Fruit fly (Drosophila melanogaster) whole organism, embryonic: ENCODE data around the gene nAChRalpha3.
A peak's percentile ranks its signal among the peaks of the same experiment; 100 is the strongest.

ENCODE experiments used
- Adf1 ChIP-seq: fragments of 200-800 bp; sonication (Bioruptor generic); IDR thresholded peaks from 2 replicates; pipeline ENCODE4 v1.3.6; 2022; ENCODE audit warnings: missing biosample characterization, missing genetic modification characterization
- B-H2 ChIP-seq: fragments of 200-800 bp; sonication (Bioruptor generic); optimal IDR thresholded peaks from 2 replicates; lab custom pipeline; 2018; ENCODE audit warnings: missing biosample characterization, mild to moderate bottlenecking, missing genetic modification characterization
- Bteb2 ChIP-seq: fragments of 200-800 bp; sonication (Bioruptor generic); optimal IDR thresholded peaks from 2 replicates; lab custom pipeline; 2016; ENCODE audit warnings: missing biosample characterization, missing genetic modification characterization
- C15 ChIP-seq: fragments of 200-800 bp; sonication (Bioruptor generic); IDR thresholded peaks from 3 replicates; pipeline ENCODE4 v1.3.6; 2022; ENCODE audit warnings: missing biosample characterization, missing genetic modification characterization
- CG10462 ChIP-seq: fragments of 200-800 bp; sonication (Bioruptor generic); optimal IDR thresholded peaks from 2 replicates; lab custom pipeline; 2016; ENCODE audit warnings: missing biosample characterization, missing genetic modification characterization
- CG11085 ChIP-seq: fragments of 200-800 bp; sonication (Bioruptor generic); IDR thresholded peaks from 2 replicates; pipeline ENCODE4 v1.3.6; 2022; ENCODE audit warnings: missing biosample characterization, missing genetic modification characterization
- CG11696 ChIP-seq: fragments of 200-800 bp; sonication (Bioruptor generic); IDR thresholded peaks from 2 replicates; pipeline ENCODE4 v1.3.6; 2022; ENCODE audit warnings: missing biosample characterization, missing genetic modification characterization
- CG12942 ChIP-seq: fragments of 200-800 bp; sonication (Bioruptor generic); optimal IDR thresholded peaks from 3 replicates; lab custom pipeline; 2016; ENCODE audit warnings: missing biosample characterization, missing genetic modification characterization
- CG13624 ChIP-seq: fragments of 200-800 bp; sonication (Bioruptor generic); optimal IDR thresholded peaks from 2 replicates; lab custom pipeline; 2016; ENCODE audit warnings: missing biosample characterization, missing genetic modification characterization
- CG17568 ChIP-seq: fragments of 200-800 bp; sonication (Bioruptor generic); optimal IDR thresholded peaks from 2 replicates; lab custom pipeline; 2018; ENCODE audit warnings: missing biosample characterization, mild to moderate bottlenecking, missing genetic modification characterization, moderate library complexity
- CG2678 ChIP-seq: fragments of 200-800 bp; sonication (Bioruptor generic); optimal IDR thresholded peaks from 3 replicates; lab custom pipeline; 2019; ENCODE audit warnings: missing biosample characterization, mild to moderate bottlenecking, missing genetic modification characterization, moderate library complexity
- CG30403 ChIP-seq: fragments of 200-800 bp; sonication (Bioruptor generic); optimal IDR thresholded peaks from 3 replicates; lab custom pipeline; 2016; ENCODE audit warnings: missing biosample characterization, missing genetic modification characterization
- CG32532 ChIP-seq: fragments of 200-800 bp; sonication (Bioruptor generic); IDR thresholded peaks from 2 replicates; pipeline ENCODE4 v1.3.6; 2022; ENCODE audit warnings: missing biosample characterization, missing genetic modification characterization
- CG34422 ChIP-seq: fragments of 200-800 bp; sonication (Bioruptor generic); IDR thresholded peaks from 3 replicates; pipeline ENCODE4 v1.3.6; 2022; ENCODE audit warnings: missing biosample characterization, missing genetic modification characterization
- CG5245 ChIP-seq: fragments of 200-800 bp; sonication (Bioruptor generic); optimal IDR thresholded peaks from 3 replicates; lab custom pipeline; 2016; ENCODE audit warnings: missing biosample characterization, missing genetic modification characterization
- CG7271 ChIP-seq: fragments of 200-800 bp; sonication (Bioruptor generic); optimal IDR thresholded peaks from 2 replicates; lab custom pipeline; 2018; ENCODE audit warnings: missing biosample characterization, mild to moderate bottlenecking, missing genetic modification characterization, moderate library complexity
- CG7987 ChIP-seq: fragments of 200-800 bp; sonication (Bioruptor generic); optimal IDR thresholded peaks from 2 replicates; lab custom pipeline; 2018; ENCODE audit warnings: missing biosample characterization, mild to moderate bottlenecking, missing genetic modification characterization, moderate library complexity
- CG8765 ChIP-seq: fragments of 200-800 bp; sonication (Bioruptor generic); IDR thresholded peaks from 2 replicates; pipeline ENCODE4 v1.3.6; 2022; ENCODE audit warnings: missing biosample characterization, missing genetic modification characterization
- Dek ChIP-seq: fragments of 200-800 bp; sonication (Bioruptor generic); optimal IDR thresholded peaks from 3 replicates; lab custom pipeline; 2019; ENCODE audit warnings: missing biosample characterization, mild to moderate bottlenecking, missing genetic modification characterization, moderate library complexity
- Dip3 ChIP-seq: fragments of 200-800 bp; sonication (Bioruptor generic); optimal IDR thresholded peaks from 3 replicates; lab custom pipeline; 2016; ENCODE audit warnings: missing biosample characterization, missing genetic modification characterization
- Dp ChIP-seq: fragments of 200-800 bp; sonication (Bioruptor generic); optimal IDR thresholded peaks from 2 replicates; lab custom pipeline; 2018; ENCODE audit warnings: missing biosample characterization, mild to moderate bottlenecking, missing genetic modification characterization, moderate library complexity
- Fer3 ChIP-seq: fragments of 200-800 bp; sonication (Bioruptor generic); optimal IDR thresholded peaks from 2 replicates; lab custom pipeline; 2018; ENCODE audit warnings: missing biosample characterization, mild to moderate bottlenecking, missing genetic modification characterization, moderate library complexity
- Gsc ChIP-seq: fragments of 200-800 bp; sonication (Bioruptor generic); IDR thresholded peaks from 2 replicates; pipeline ENCODE4 v1.3.6; 2022; ENCODE audit warnings: missing biosample characterization, missing genetic modification characterization
- HLH54F ChIP-seq: fragments of 200-800 bp; sonication (Bioruptor generic); optimal IDR thresholded peaks from 3 replicates; lab custom pipeline; 2016; ENCODE audit warnings: missing biosample characterization, missing genetic modification characterization
- HmgZ ChIP-seq: fragments of 200-800 bp; sonication (Bioruptor generic); optimal IDR thresholded peaks from 2 replicates; lab custom pipeline; 2018; ENCODE audit warnings: missing biosample characterization, mild to moderate bottlenecking, missing genetic modification characterization
- Jarid2 ChIP-seq: fragments of 200-800 bp; sonication (Bioruptor generic); optimal IDR thresholded peaks from 3 replicates; lab custom pipeline; 2017; ENCODE audit warnings: mild to moderate bottlenecking, missing biosample characterization, missing genetic modification reagents, missing genetic modification characterization
- Meics ChIP-seq: fragments of 200-800 bp; sonication (Bioruptor generic); optimal IDR thresholded peaks from 2 replicates; lab custom pipeline; 2017; ENCODE audit warnings: missing biosample characterization, mild to moderate bottlenecking, missing genetic modification characterization
- NC2β ChIP-seq: fragments of 200-800 bp; sonication (Bioruptor generic); optimal IDR thresholded peaks from 2 replicates; lab custom pipeline; 2016; ENCODE audit warnings: missing biosample characterization, missing genetic modification characterization
- NK7.1 ChIP-seq: fragments of 200-800 bp; sonication (Bioruptor generic); optimal IDR thresholded peaks from 3 replicates; lab custom pipeline; 2016; ENCODE audit warnings: missing biosample characterization, missing genetic modification characterization
- Nf-YC ChIP-seq: fragments of 200-800 bp; optimal IDR thresholded peaks from 3 replicates; lab custom pipeline; 2019; ENCODE audit warnings: missing biosample characterization, mild to moderate bottlenecking, missing genetic modification characterization, moderate library complexity
- NfI ChIP-seq: fragments of 200-800 bp; sonication (Bioruptor generic); optimal IDR thresholded peaks from 3 replicates; lab custom pipeline; 2018; ENCODE audit warnings: missing biosample characterization, mild to moderate bottlenecking, missing genetic modification characterization, moderate library complexity
- Oli ChIP-seq: fragments of 200-800 bp; sonication (Bioruptor generic); optimal IDR thresholded peaks from 2 replicates; lab custom pipeline; 2018; ENCODE audit warnings: missing biosample characterization, mild to moderate bottlenecking, missing genetic modification characterization, moderate library complexity
- Rfx ChIP-seq: fragments of 200-800 bp; sonication (Bioruptor generic); IDR thresholded peaks from 2 replicates; pipeline ENCODE4 v1.3.6; 2022; ENCODE audit warnings: missing biosample characterization, missing genetic modification characterization
- Rx ChIP-seq: fragments of 200-800 bp; sonication (Bioruptor generic); IDR thresholded peaks from 2 replicates; pipeline ENCODE4 v1.3.6; 2022; ENCODE audit warnings: missing biosample characterization, missing genetic modification characterization
- TFAM ChIP-seq: fragments of 200-800 bp; sonication (Bioruptor generic); optimal IDR thresholded peaks from 2 replicates; lab custom pipeline; 2017; ENCODE audit warnings: missing biosample characterization, missing genetic modification characterization, inconsistent platforms
- Trl ChIP-seq, 3 experiments: fragments of >200 bp in 2 of 3; fragments of 200-800 bp in 1 of 3; sonication (Bioruptor generic) in 1 of 3; optimal IDR thresholded peaks; 2 replicates in 1 of 3; 3 replicates in 2 of 3; lab custom pipeline; 2016 to 2017; ENCODE audit warnings: missing biosample characterization in 1 of 3, missing genetic modification characterization in 1 of 3
- abd-A ChIP-seq: fragments of 200-800 bp; sonication (Bioruptor generic); optimal IDR thresholded peaks from 3 replicates; lab custom pipeline; 2019; ENCODE audit warnings: missing biosample characterization, mild to moderate bottlenecking, missing genetic modification characterization, moderate library complexity
- ara ChIP-seq: fragments of 200-800 bp; sonication (Bioruptor generic); IDR thresholded peaks from 2 replicates; pipeline ENCODE4 v1.3.6; 2022; ENCODE audit warnings: missing biosample characterization, missing genetic modification characterization
- cas ChIP-seq: fragments of 200-800 bp; sonication (Bioruptor generic); IDR thresholded peaks from 2 replicates; pipeline ENCODE4 v1.3.6; 2022; ENCODE audit warnings: missing biosample characterization, missing genetic modification characterization
- chm ChIP-seq: fragments of 200-800 bp; sonication (Bioruptor generic); IDR thresholded peaks from 2 replicates; pipeline ENCODE4 v1.3.6; 2022; ENCODE audit warnings: missing biosample characterization, missing genetic modification characterization
- crol ChIP-seq: fragments of 200-800 bp; sonication (Bioruptor generic); IDR thresholded peaks from 2 replicates; pipeline ENCODE4 v1.3.6; 2022; ENCODE audit warnings: missing biosample characterization, missing genetic modification characterization
- dati ChIP-seq: fragments of 200-800 bp; sonication (Bioruptor generic); IDR thresholded peaks from 2 replicates; pipeline ENCODE4 v1.3.6; 2022; ENCODE audit warnings: missing biosample characterization, missing genetic modification characterization
- lbe ChIP-seq: fragments of 200-800 bp; sonication (Bioruptor generic); optimal IDR thresholded peaks from 2 replicates; lab custom pipeline; 2016; ENCODE audit warnings: missing biosample characterization, mild to moderate bottlenecking, missing genetic modification characterization
- maf-S ChIP-seq: fragments of 200-800 bp; sonication (Bioruptor generic); optimal IDR thresholded peaks from 2 replicates; lab custom pipeline; 2016; ENCODE audit warnings: missing biosample characterization, missing genetic modification characterization
- p53 ChIP-seq: fragments of 200-800 bp; sonication (Bioruptor generic); optimal IDR thresholded peaks from 2 replicates; lab custom pipeline; 2016; ENCODE audit warnings: missing biosample characterization, missing genetic modification characterization
- pb ChIP-seq: fragments of 200-800 bp; sonication (Bioruptor generic); optimal IDR thresholded peaks from 3 replicates; lab custom pipeline; 2016; ENCODE audit warnings: missing biosample characterization, missing genetic modification characterization
- pho ChIP-seq: fragments of 200-800 bp; sonication (Bioruptor generic); optimal IDR thresholded peaks from 2 replicates; lab custom pipeline; 2016; ENCODE audit warnings: missing biosample characterization, missing genetic modification characterization
- scrt ChIP-seq: fragments of 200-800 bp; sonication (Bioruptor generic); optimal IDR thresholded peaks from 2 replicates; lab custom pipeline; 2018; ENCODE audit warnings: missing biosample characterization, mild to moderate bottlenecking, missing genetic modification characterization, moderate library complexity
- sqz ChIP-seq: fragments of 200-800 bp; sonication (Bioruptor generic); optimal IDR thresholded peaks from 3 replicates; lab custom pipeline; 2018; ENCODE audit warnings: missing biosample characterization, mild to moderate bottlenecking, missing genetic modification characterization
- unpg ChIP-seq: fragments of 200-800 bp; sonication (Bioruptor generic); optimal IDR thresholded peaks from 3 replicates; lab custom pipeline; 2018; ENCODE audit warnings: missing biosample characterization, mild to moderate bottlenecking, missing genetic modification characterization, moderate library complexity
- wor ChIP-seq: fragments of 200-800 bp; sonication (Bioruptor generic); IDR thresholded peaks from 2 replicates; pipeline ENCODE4 v1.3.6; 2022; ENCODE audit warnings: missing biosample characterization, missing genetic modification characterization
- zen ChIP-seq: fragments of 200-800 bp; sonication (Bioruptor generic); optimal IDR thresholded peaks from 3 replicates; lab custom pipeline; 2018; ENCODE audit warnings: missing biosample characterization, mild to moderate bottlenecking, missing genetic modification characterization, moderate library complexity

The nAChRalpha3 gene

DNA sequence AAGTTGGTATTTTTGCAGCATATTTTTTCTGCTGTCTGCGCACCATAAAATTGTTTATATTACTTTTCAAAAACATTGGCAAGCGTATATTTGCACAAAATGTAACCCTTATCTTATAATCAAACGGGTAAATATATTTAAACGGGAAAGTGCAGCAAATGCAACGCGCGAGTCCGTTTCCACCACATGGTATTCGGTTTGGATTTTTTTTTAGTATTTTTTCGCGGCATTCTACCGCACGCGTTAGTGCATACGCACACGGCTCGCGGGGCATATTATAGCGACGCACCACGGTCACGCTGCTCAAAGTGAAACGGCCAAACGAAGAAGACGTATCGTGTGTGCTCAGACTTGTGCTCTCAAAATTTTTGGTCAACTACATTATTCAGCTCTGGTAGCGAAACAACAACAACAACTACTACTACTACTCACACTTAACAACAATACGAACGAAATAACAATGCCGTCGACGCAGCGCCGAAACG, 42.0 kb upstream of the nAChRalpha3 start, which contains the start of gene Trf2 (continued):
- TF ChIP-seq Dp (GFP tag; lab: Kevin White, UChicago), result peak; percentile 43
- peak; percentile 48 for TF ChIP-seq CG13624 (GFP tag; lab: Kevin White, UChicago)
- peak; percentile 19 for TF ChIP-seq HLH54F
- TF ChIP-seq unpg (GFP tag; lab: Kevin White, UChicago), result no peak
- TF ChIP-seq chm (GFP tag; lab: Robert Waterston, UW), result peak; percentile 89
- TF ChIP-seq pho (GFP tag; lab: Kevin White, UChicago), result no peak
- TF ChIP-seq Gsc, result no peak
- peak; percentile 21 for TF ChIP-seq HmgZ (tag; lab: Kevin White, UChicago)
- TF ChIP-seq ara, result no peak
- TF ChIP-seq C15 (GFP tag; lab: Robert Waterston, UW), result no peak
- peak; percentile 41; the same call in 1 of the 2 replicates for TF ChIP-seq CG32532 (GFP tag; lab: Robert Waterston, UW)
- peak; percentile 22 for TF ChIP-seq Meics (GFP tag; lab: Kevin White, UChicago)
- TF ChIP-seq CG11085 (GFP tag; lab: Robert Waterston, UW), result no peak
- peak; percentile 30; the same call in 1 of the 2 replicates for TF ChIP-seq Rfx (GFP tag; lab: Robert Waterston, UW)
- TF ChIP-seq NfI, result no peak
- TF ChIP-seq p53 (GFP tag; lab: Kevin White, UChicago), result no peak
- no peak for TF ChIP-seq CG5245 (GFP tag; lab: Kevin White, UChicago)
- TF ChIP-seq Oli (tag; lab: Kevin White, UChicago), result no peak
- TF ChIP-seq Trl (optimal IDR thresholded peaks at IDR 0.05; lab: Kevin White, UChicago), result no peak
- TF ChIP-seq Trl (GFP tag; optimal IDR thresholded peaks at IDR 0.05; lab: Kevin White, UChicago), result peak; percentile 9
- no peak for TF ChIP-seq sqz
- TF ChIP-seq pb, result no peak
- TF ChIP-seq CG11696, result no peak
- TF ChIP-seq abd-A (tag; lab: Kevin White, UChicago), result no peak
- TF ChIP-seq CG7271 (tag; lab: Kevin White, UChicago), result peak; percentile 33
- no peak for TF ChIP-seq lbe (GFP tag; lab: Kevin White, UChicago)
- no peak for TF ChIP-seq Nf-YC (tag; lab: Kevin White, UChicago)
- TF ChIP-seq CG12942, result no peak
- TF ChIP-seq Fer3 (tag; lab: Kevin White, UChicago), result peak; percentile 13
- no peak for TF ChIP-seq dati (GFP tag; lab: Robert Waterston, UW)
- no peak for TF ChIP-seq Bteb2
- TF ChIP-seq wor, result no peak
- no peak for TF ChIP-seq CG30403 (GFP tag; lab: Kevin White, UChicago)
- peak; percentile 44; the same call in 1 of the 3 replicates for TF ChIP-seq CG34422 (GFP tag; lab: Robert Waterston, UW)
- peak; percentile 39 for TF ChIP-seq CG7987 (GFP tag; lab: Kevin White, UChicago)
- no peak for TF ChIP-seq CG2678
- TF ChIP-seq CG8765 (GFP tag; lab: Robert Waterston, UW), result peak; percentile 18; the same call in 1 of the 2 replicates
- no peak for TF ChIP-seq maf-S (GFP tag; lab: Kevin White, UChicago)
- TF ChIP-seq NK7.1 (GFP tag; lab: Kevin White, UChicago), result no peak
- TF ChIP-seq Rx, result no peak
- TF ChIP-seq NC2β, result peak; percentile 35
- TF ChIP-seq CG17568 (GFP tag; lab: Kevin White, UChicago), result no peak
- no peak for TF ChIP-seq zen
- TF ChIP-seq Jarid2 (GFP tag; lab: Kevin White, UChicago), result peak; percentile 77
- TF ChIP-seq Adf1 (GFP tag; lab: Robert Waterston, UW), result no peak
- no peak for TF ChIP-seq Dek (tag; lab: Kevin White, UChicago)
- no peak for TF ChIP-seq TFAM (GFP tag; lab: Kevin White, UChicago)
- no peak for TF ChIP-seq cas (GFP tag; lab: Robert Waterston, UW)
- peak; percentile 10 for TF ChIP-seq B-H2 (GFP tag; lab: Kevin White, UChicago)
- TF ChIP-seq crol (GFP tag; lab: Robert Waterston, UW), result no peak
- TF ChIP-seq scrt (GFP tag; lab: Kevin White, UChicago), result no peak
- TF ChIP-seq CG10462 (GFP tag; lab: Kevin White, UChicago), result no peak
- TF ChIP-seq Dip3 (GFP tag; lab: Kevin White, UChicago), result no peak
